Fruit fly (Drosophila melanogaster) whole organism, embryonic: ENCODE measurements around the gene CG3630.
A peak's percentile ranks its signal among the peaks of the same experiment; 100 is the strongest.

ENCODE experiments used
- Asciz ChIP-seq: fragments of 200-800 bp; sonication (Bioruptor generic); optimal IDR thresholded peaks from 2 replicates; lab custom pipeline; 2017; ENCODE audit warnings: missing biosample characterization, mild to moderate bottlenecking, missing genetic modification characterization, missing genetic modification reagents
- Blimp-1 ChIP-seq: fragments of 200-800 bp; sonication (Bioruptor generic); optimal IDR thresholded peaks from 3 replicates; lab custom pipeline; 2018; ENCODE audit warnings: missing biosample characterization, missing genetic modification characterization, mild to moderate bottlenecking, moderate library complexity, missing genetic modification reagents
- CG11085 ChIP-seq: fragments of 200-800 bp; sonication (Bioruptor generic); IDR thresholded peaks from 2 replicates; pipeline ENCODE4 v1.3.6; 2022; ENCODE audit warnings: missing biosample characterization, missing genetic modification characterization
- CG12942 ChIP-seq: fragments of 200-800 bp; sonication (Bioruptor generic); optimal IDR thresholded peaks from 3 replicates; lab custom pipeline; 2016; ENCODE audit warnings: missing biosample characterization, missing genetic modification characterization
- CG14014 ChIP-seq: fragments of 200-800 bp; sonication (Bioruptor generic); IDR thresholded peaks from 2 replicates; pipeline ENCODE4 v1.3.6; 2022; ENCODE audit warnings: missing biosample characterization, missing genetic modification characterization
- CG15073 ChIP-seq: fragments of 200-800 bp; sonication (Bioruptor generic); optimal IDR thresholded peaks from 2 replicates; lab custom pipeline; 2016; ENCODE audit warnings: missing biosample characterization, missing genetic modification characterization
- CG15269 ChIP-seq: fragments of 200-800 bp; sonication (Bioruptor generic); optimal IDR thresholded peaks from 2 replicates; lab custom pipeline; 2018; ENCODE audit warnings: missing biosample characterization, mild to moderate bottlenecking, missing genetic modification characterization, moderate library complexity
- CG17361 ChIP-seq: fragments of 200-800 bp; sonication (Bioruptor generic); IDR thresholded peaks from 3 replicates; pipeline ENCODE4 v1.3.6; 2022; ENCODE audit warnings: missing biosample characterization, missing genetic modification characterization
- CG18476 ChIP-seq: fragments of 200-800 bp; sonication (Bioruptor generic); optimal IDR thresholded peaks from 2 replicates; lab custom pipeline; 2016; ENCODE audit warnings: missing biosample characterization, mild to moderate bottlenecking, missing genetic modification characterization
- CG2116 ChIP-seq: fragments of 200-800 bp; sonication (Bioruptor generic); optimal IDR thresholded peaks from 3 replicates; lab custom pipeline; 2018; ENCODE audit warnings: missing biosample characterization, mild to moderate bottlenecking, missing genetic modification characterization
- CG32532 ChIP-seq: fragments of 200-800 bp; sonication (Bioruptor generic); IDR thresholded peaks from 2 replicates; pipeline ENCODE4 v1.3.6; 2022; ENCODE audit warnings: missing biosample characterization, missing genetic modification characterization
- CG3995 ChIP-seq: fragments of 200-800 bp; sonication (Bioruptor generic); optimal IDR thresholded peaks from 3 replicates; lab custom pipeline; 2016; ENCODE audit warnings: missing biosample characterization, missing genetic modification characterization
- CG42726 ChIP-seq: fragments of 200-800 bp; sonication (Bioruptor generic); IDR thresholded peaks from 2 replicates; pipeline ENCODE4 v1.3.6; 2022; ENCODE audit warnings: missing biosample characterization, missing genetic modification characterization; ENCODE audit not compliant: partially characterized antibody
- CG5180 ChIP-seq: fragments of 200-800 bp; sonication (Bioruptor generic); optimal IDR thresholded peaks from 3 replicates; lab custom pipeline; 2017; ENCODE audit warnings: missing biosample characterization, missing genetic modification characterization, mild to moderate bottlenecking, moderate library complexity, missing genetic modification reagents
- CG6254 ChIP-seq: fragments of 200-800 bp; sonication (Bioruptor generic); optimal IDR thresholded peaks from 3 replicates; lab custom pipeline; 2017; ENCODE audit warnings: mild to moderate bottlenecking, missing biosample characterization, missing genetic modification reagents, missing genetic modification characterization
- CG6272 ChIP-seq: fragments of 200-800 bp; sonication (Bioruptor generic); IDR thresholded peaks from 2 replicates; pipeline ENCODE4 v1.3.6; 2022; ENCODE audit warnings: missing biosample characterization, missing genetic modification characterization
- CG9727 ChIP-seq: fragments of 200-800 bp; sonication (Bioruptor generic); optimal IDR thresholded peaks from 3 replicates; lab custom pipeline; 2017; ENCODE audit warnings: missing biosample characterization, mild to moderate bottlenecking, missing genetic modification characterization
- Dll ChIP-seq: fragments of 200-800 bp; sonication (Bioruptor generic); IDR thresholded peaks from 4 replicates; pipeline ENCODE4 v1.3.6; 2022; ENCODE audit warnings: missing biosample characterization, missing genetic modification characterization; ENCODE audit not compliant: partially characterized antibody
- HLH4C ChIP-seq: fragments of 200-800 bp; sonication (Bioruptor generic); IDR thresholded peaks from 3 replicates; pipeline ENCODE4 v1.3.6; 2022; ENCODE audit warnings: missing biosample characterization, missing genetic modification characterization; ENCODE audit not compliant: partially characterized antibody
- HLH54F ChIP-seq: fragments of 200-800 bp; sonication (Bioruptor generic); optimal IDR thresholded peaks from 3 replicates; lab custom pipeline; 2016; ENCODE audit warnings: missing biosample characterization, missing genetic modification characterization
- HmgZ ChIP-seq: fragments of 200-800 bp; sonication (Bioruptor generic); optimal IDR thresholded peaks from 2 replicates; lab custom pipeline; 2018; ENCODE audit warnings: missing biosample characterization, mild to moderate bottlenecking, missing genetic modification characterization
- Hr78 ChIP-seq, 2 experiments: fragments of 200-800 bp in 1 of 2; fragments of >200 bp in 1 of 2; sonication (Bioruptor generic) in 1 of 2; optimal IDR thresholded peaks; 2 replicates each; lab custom pipeline; 2017 to 2019; ENCODE audit warnings: missing biosample characterization in 2 of 2, missing genetic modification characterization in 2 of 2, mild to moderate bottlenecking in 1 of 2, moderate library complexity in 1 of 2
- Hsf ChIP-seq: fragments of 200-800 bp; sonication (Bioruptor generic); optimal IDR thresholded peaks from 3 replicates; lab custom pipeline; 2016; ENCODE audit warnings: missing biosample characterization, missing genetic modification characterization
- MBD-R2 ChIP-seq: fragments of 200-800 bp; sonication (Bioruptor generic); IDR thresholded peaks from 2 replicates; pipeline ENCODE4 v1.3.6; 2022; ENCODE audit warnings: missing biosample characterization, missing genetic modification characterization
- NC2α ChIP-seq: fragments of 200-800 bp; sonication (Bioruptor generic); optimal IDR thresholded peaks from 2 replicates; lab custom pipeline; 2016; ENCODE audit warnings: missing biosample characterization, missing genetic modification characterization
- NC2β ChIP-seq: fragments of 200-800 bp; sonication (Bioruptor generic); optimal IDR thresholded peaks from 2 replicates; lab custom pipeline; 2016; ENCODE audit warnings: missing biosample characterization, missing genetic modification characterization
- Nf-YA ChIP-seq: fragments of 200-800 bp; sonication (Bioruptor generic); IDR thresholded peaks from 2 replicates; pipeline ENCODE4 v1.3.6; 2022; ENCODE audit warnings: missing biosample characterization, missing genetic modification characterization
- Nf-YB ChIP-seq: fragments of 200-800 bp; sonication (Bioruptor generic); optimal IDR thresholded peaks from 3 replicates; lab custom pipeline; 2019; ENCODE audit warnings: missing biosample characterization, mild to moderate bottlenecking, missing genetic modification characterization, moderate library complexity
- Pdp1 ChIP-seq, 2 experiments: fragments of 200-800 bp; sonication (Bioruptor generic); optimal IDR thresholded peaks; 3 replicates each; lab custom pipeline; 2016; ENCODE audit warnings: missing biosample characterization in 2 of 2, missing genetic modification characterization in 2 of 2, mild to moderate bottlenecking in 1 of 2, moderate library complexity in 1 of 2
- Rx ChIP-seq: fragments of 200-800 bp; sonication (Bioruptor generic); IDR thresholded peaks from 2 replicates; pipeline ENCODE4 v1.3.6; 2022; ENCODE audit warnings: missing biosample characterization, missing genetic modification characterization
- Side ChIP-seq: fragments of 200-800 bp; sonication (Bioruptor generic); optimal IDR thresholded peaks from 2 replicates; lab custom pipeline; 2016; ENCODE audit warnings: missing biosample characterization, missing genetic modification characterization
- Sry-β ChIP-seq: fragments of 200-800 bp; sonication (Bioruptor generic); optimal IDR thresholded peaks from 2 replicates; lab custom pipeline; 2018; ENCODE audit warnings: missing biosample characterization, mild to moderate bottlenecking, missing genetic modification characterization, moderate library complexity
- YL-1 ChIP-seq: fragments of 200-800 bp; sonication (Bioruptor generic); optimal IDR thresholded peaks from 3 replicates; lab custom pipeline; 2017; ENCODE audit warnings: missing biosample characterization, mild to moderate bottlenecking, missing genetic modification characterization
- al ChIP-seq: fragments of 200-800 bp; sonication (Bioruptor generic); IDR thresholded peaks from 2 replicates; pipeline ENCODE4 v1.3.6; 2022; ENCODE audit warnings: missing biosample characterization, missing genetic modification characterization
- chm ChIP-seq: fragments of 200-800 bp; sonication (Bioruptor generic); IDR thresholded peaks from 2 replicates; pipeline ENCODE4 v1.3.6; 2022; ENCODE audit warnings: missing biosample characterization, missing genetic modification characterization
- crp ChIP-seq, 2 experiments: fragments of 200-800 bp; sonication (Bioruptor generic); optimal IDR thresholded peaks; 2 replicates in 1 of 2; 3 replicates in 1 of 2; lab custom pipeline; 2017; ENCODE audit warnings: missing biosample characterization in 2 of 2, missing genetic modification characterization in 2 of 2, mild to moderate bottlenecking in 1 of 2, moderate library complexity in 1 of 2
- gfzf ChIP-seq: fragments of 200-800 bp; sonication (Bioruptor generic); optimal IDR thresholded peaks from 2 replicates; lab custom pipeline; 2016; ENCODE audit warnings: missing biosample characterization, mild to moderate bottlenecking, missing genetic modification characterization, moderate library complexity
- grau ChIP-seq: fragments of 200-800 bp; optimal IDR thresholded peaks from 3 replicates; lab custom pipeline; 2019; ENCODE audit warnings: missing biosample characterization, mild to moderate bottlenecking, missing genetic modification characterization, moderate library complexity
- insv ChIP-seq, 2 experiments: fragments of 200-800 bp; sonication (Bioruptor generic); optimal IDR thresholded peaks; 3 replicates each; lab custom pipeline; 2016 to 2018; ENCODE audit warnings: missing biosample characterization in 2 of 2, missing genetic modification characterization in 2 of 2
- lbe ChIP-seq: fragments of 200-800 bp; sonication (Bioruptor generic); optimal IDR thresholded peaks from 2 replicates; lab custom pipeline; 2016; ENCODE audit warnings: missing biosample characterization, mild to moderate bottlenecking, missing genetic modification characterization
- lov ChIP-seq, 2 experiments: fragments of 200-800 bp in 1 of 2; fragments of >200 bp in 1 of 2; sonication (Bioruptor generic) in 1 of 2; IDR thresholded peaks in 1 of 2; optimal IDR thresholded peaks in 1 of 2; 2 replicates in 1 of 2; 3 replicates in 1 of 2; pipeline versions ENCODE4 v1.3.6 to Lab custom; 2017 to 2022; ENCODE audit warnings: missing biosample characterization in 1 of 2, missing genetic modification characterization in 1 of 2
- slbo ChIP-seq: fragments of 200-800 bp; sonication (Bioruptor generic); IDR thresholded peaks from 2 replicates; pipeline ENCODE4 v1.3.6; 2022; ENCODE audit warnings: missing biosample characterization, missing genetic modification characterization
- stc ChIP-seq: fragments of 200-800 bp; sonication (Bioruptor generic); IDR thresholded peaks from 2 replicates; pipeline ENCODE4 v1.3.6; 2022; ENCODE audit warnings: missing biosample characterization, missing genetic modification characterization
- sug ChIP-seq: fragments of 200-800 bp; optimal IDR thresholded peaks from 2 replicates; lab custom pipeline; 2019; ENCODE audit warnings: missing biosample characterization, mild to moderate bottlenecking, missing genetic modification characterization, moderate library complexity
- tna ChIP-seq: fragments of 200-800 bp; sonication (Bioruptor generic); IDR thresholded peaks from 2 replicates; pipeline ENCODE4 v1.3.6; 2022; ENCODE audit warnings: missing biosample characterization, missing genetic modification characterization; ENCODE audit not compliant: partially characterized antibody
- trem ChIP-seq: fragments of 200-800 bp; optimal IDR thresholded peaks from 3 replicates; lab custom pipeline; 2019; ENCODE audit warnings: missing biosample characterization, mild to moderate bottlenecking, missing genetic modification characterization, moderate library complexity
- vvl ChIP-seq: fragments of 200-800 bp; sonication (Bioruptor generic); IDR thresholded peaks from 2 replicates; pipeline ENCODE4 v1.3.6; 2022; ENCODE audit warnings: missing biosample characterization, missing genetic modification characterization
- wek ChIP-seq: fragments of 200-800 bp; sonication (Bioruptor generic); optimal IDR thresholded peaks from 3 replicates; lab custom pipeline; 2018; ENCODE audit warnings: missing biosample characterization, mild to moderate bottlenecking, missing genetic modification characterization, moderate library complexity

CG3630 gene

DNA sequence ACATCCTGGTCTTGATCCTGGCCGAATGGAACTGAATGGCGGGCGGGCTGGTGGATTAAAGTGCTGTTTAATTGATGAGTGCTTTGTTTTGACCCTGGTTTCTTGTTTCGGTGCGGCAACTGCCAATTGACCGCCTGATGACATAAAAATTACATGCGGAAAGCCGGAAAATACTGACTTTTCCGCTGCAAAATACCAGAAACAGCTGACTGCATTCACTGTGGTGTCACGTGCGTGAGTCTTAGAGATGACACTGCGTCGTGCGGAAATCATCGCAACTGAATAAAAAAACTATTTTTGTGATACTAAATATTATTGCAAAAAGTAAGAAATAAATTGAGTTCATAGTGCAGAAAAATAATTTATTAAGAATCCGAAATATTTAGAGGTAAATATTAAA is 12.5 kb upstream of the CG3630 start, which contains the start of gene bcn92 (continued):
- peak; percentile 31; the same call in 1 of the 2 replicates for TF ChIP-seq CG6272 (GFP tag; lab: Robert Waterston, UW)
- TF ChIP-seq Hsf: peak; percentile 62
- TF ChIP-seq trem (tag; lab: Kevin White, UChicago): peak; percentile 32
- TF ChIP-seq CG2116 (GFP tag; lab: Kevin White, UChicago): peak; percentile 34
- TF ChIP-seq NC2β: peak; percentile 10
- 0 out of 2 replicates have a peak, but pooled peaks have one; percentile 9 for TF ChIP-seq stc (GFP tag; lab: Robert Waterston, UW)
- peak; percentile 25 for TF ChIP-seq CG12942
- peak in 1 of 2 experiments; percentile 84 for TF ChIP-seq insv (GFP tag; optimal IDR thresholded peaks at IDR 0.05; lab: Kevin White, UChicago)
- TF ChIP-seq CG5180 (GFP tag; lab: Kevin White, UChicago): no peak
- TF ChIP-seq chm (GFP tag; lab: Robert Waterston, UW): no peak; the same call in 1 of the 2 replicates
- TF ChIP-seq Nf-YB (GFP tag; lab: Kevin White, UChicago): peak; percentile 8
- peak; percentile 49 for TF ChIP-seq Sry-β
- peak; percentile 94 for TF ChIP-seq Dll (GFP tag; lab: Robert Waterston, UW)
- no peak for TF ChIP-seq CG6254 (GFP tag; lab: Kevin White, UChicago)
- TF ChIP-seq CG9727 (GFP tag; lab: Kevin White, UChicago): peak; percentile 27
- 0 out of 2 replicates have a peak, but pooled peaks have one; percentile 11 for TF ChIP-seq CG11085 (GFP tag; lab: Robert Waterston, UW)
- TF ChIP-seq NC2α: no peak
- peak; percentile 87 for TF ChIP-seq HLH4C (GFP tag; lab: Robert Waterston, UW)
- peak; percentile 28 for TF ChIP-seq CG3995 (GFP tag; lab: Kevin White, UChicago)
- TF ChIP-seq Pdp1 (GFP tag; optimal IDR thresholded peaks at IDR 0.05; lab: Kevin White, UChicago): peak; percentile 46 to 90
- peak; percentile 61 for TF ChIP-seq CG32532 (GFP tag; lab: Robert Waterston, UW)
- peak; percentile 76 for TF ChIP-seq slbo (GFP tag; lab: Robert Waterston, UW)
- TF ChIP-seq tna (GFP tag; lab: Robert Waterston, UW): peak; percentile 85
- 0 out of 2 replicates have a peak, but pooled peaks have one; percentile 6 for TF ChIP-seq al (GFP tag; lab: Robert Waterston, UW)
- peak; percentile 78 to 96 for TF ChIP-seq crp (GFP tag; optimal IDR thresholded peaks at IDR 0.05; lab: Kevin White, UChicago)
- TF ChIP-seq Hr78 (GFP tag; optimal IDR thresholded peaks at IDR 0.05; lab: Kevin White, UChicago): peak in 1 of 2 experiments; percentile 12
- no peak for TF ChIP-seq wek (GFP tag; lab: Kevin White, UChicago)
- TF ChIP-seq CG17361 (GFP tag; lab: Robert Waterston, UW): peak; percentile 39; the same call in 1 of the 3 replicates
- peak; percentile 61; the same call in 1 of the 2 replicates for TF ChIP-seq vvl
- TF ChIP-seq CG42726 (GFP tag; lab: Robert Waterston, UW): peak; percentile 92
- TF ChIP-seq Nf-YA (GFP tag; lab: Robert Waterston, UW): no peak
- TF ChIP-seq gfzf (GFP tag; lab: Kevin White, UChicago): peak; percentile 69
- TF ChIP-seq lov (optimal IDR thresholded peaks at IDR 0.05; lab: Kevin White, UChicago): no peak
- TF ChIP-seq lov (GFP tag; IDR thresholded peaks at IDR 0.05; lab: Robert Waterston, UW): no peak
- TF ChIP-seq lbe: peak; percentile 23
- peak; percentile 91 for TF ChIP-seq MBD-R2
- TF ChIP-seq Side (GFP tag; lab: Kevin White, UChicago): peak; percentile 35
- peak; percentile 9 for TF ChIP-seq CG18476
- TF ChIP-seq YL-1 (GFP tag; lab: Kevin White, UChicago): peak; percentile 23
- TF ChIP-seq Asciz (GFP tag; lab: Kevin White, UChicago): no peak
- TF ChIP-seq HLH54F (GFP tag; lab: Kevin White, UChicago): peak; percentile 41
- TF ChIP-seq sug: peak; percentile 48
- TF ChIP-seq CG15269 (tag; lab: Kevin White, UChicago): peak; percentile 43
- TF ChIP-seq Blimp-1 (GFP tag; lab: Kevin White, UChicago): peak; percentile 20
- TF ChIP-seq CG14014: peak; percentile 60; the same call in 1 of the 2 replicates
- no peak for TF ChIP-seq CG15073
- TF ChIP-seq HmgZ (tag; lab: Kevin White, UChicago): peak; percentile 45
- TF ChIP-seq Rx (GFP tag; lab: Robert Waterston, UW): no peak
- peak; percentile 57 for TF ChIP-seq grau (tag; lab: Kevin White, UChicago)
